Worm (Caenorhabditis elegans) whole organism, L2 larva: ENCODE results near the gene Y51H7C.13.

Experiments used
- ZK546.5 ChIP-seq: sonication (generic microtip); optimal IDR thresholded peaks from 2 replicates; lab custom pipeline; 2017; ENCODE audit warnings: missing biosample characterization, missing genetic modification characterization
- ama-1 ChIP-seq: fragments of 150-350 bp; optimal IDR thresholded peaks from 2 replicates; lab custom pipeline; 2018; ENCODE audit warnings: inconsistent platforms
- ceh-16 ChIP-seq: fragments of 150-350 bp; optimal IDR thresholded peaks from 2 replicates; lab custom pipeline; 2014; ENCODE audit warnings: missing biosample characterization, missing genetic modification characterization
- lin-13 ChIP-seq: fragments of 150-350 bp; optimal IDR thresholded peaks from 2 replicates; lab custom pipeline; 2014; ENCODE audit warnings: missing biosample characterization, missing genetic modification reagents, missing genetic modification characterization
- mbf-1 ChIP-seq: sonication (generic microtip); optimal IDR thresholded peaks from 2 replicates; lab custom pipeline; 2017; ENCODE audit warnings: missing biosample characterization, missing genetic modification characterization
- nhr-11 ChIP-seq: fragments of 150-350 bp; optimal IDR thresholded peaks from 2 replicates; lab custom pipeline; 2014; ENCODE audit warnings: missing biosample characterization, missing genetic modification characterization
- nhr-6 ChIP-seq: fragments of 150-350 bp; optimal IDR thresholded peaks from 2 replicates; lab custom pipeline; 2014; ENCODE audit warnings: missing biosample characterization, missing genetic modification characterization
- unc-55 ChIP-seq: fragments of 150-350 bp; sonication (generic microtip); optimal IDR thresholded peaks from 3 replicates; lab custom pipeline; 2014; ENCODE audit warnings: missing biosample characterization, missing genetic modification reagents, missing genetic modification characterization
- unc-62 ChIP-seq: fragments of 150-350 bp; optimal IDR thresholded peaks from 2 replicates; lab custom pipeline; 2014; ENCODE audit warnings: missing biosample characterization, missing genetic modification reagents, missing genetic modification characterization

DNA sequence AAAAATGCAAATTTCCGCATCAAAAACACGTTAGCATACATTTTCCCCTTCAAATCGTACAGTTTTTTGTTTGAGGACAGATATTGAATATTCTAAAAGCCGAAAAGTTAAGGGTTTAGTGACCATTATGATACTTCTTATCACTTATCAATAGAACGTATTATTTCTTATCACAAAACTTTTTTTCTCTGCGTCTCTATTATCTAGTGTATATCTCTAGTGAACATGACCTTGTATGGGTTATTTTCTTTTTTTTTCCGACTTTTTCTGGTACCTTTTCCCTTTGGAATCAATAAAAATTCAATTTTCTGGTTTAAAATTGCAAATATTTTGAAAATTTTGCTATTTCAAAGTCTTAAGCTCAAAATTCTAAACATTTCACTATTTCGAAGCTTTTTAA is 37.3 kb upstream of the Y51H7C.13 start:
- TF ChIP-seq ZK546.5 (no peak), nhr-6 (no peak), ceh-16 (no peak), unc-62 (no peak), nhr-11 (tag; lab: Kevin White, UChicago) (no peak), unc-55 (no peak), mbf-1 (tag; lab: Kevin White, UChicago) (no peak), ama-1 (lab: Kevin White, UChicago) (no peak), lin-13 (GFP tag; lab: Kevin White, UChicago) (no peak)
